In the genomic region with DNA sequence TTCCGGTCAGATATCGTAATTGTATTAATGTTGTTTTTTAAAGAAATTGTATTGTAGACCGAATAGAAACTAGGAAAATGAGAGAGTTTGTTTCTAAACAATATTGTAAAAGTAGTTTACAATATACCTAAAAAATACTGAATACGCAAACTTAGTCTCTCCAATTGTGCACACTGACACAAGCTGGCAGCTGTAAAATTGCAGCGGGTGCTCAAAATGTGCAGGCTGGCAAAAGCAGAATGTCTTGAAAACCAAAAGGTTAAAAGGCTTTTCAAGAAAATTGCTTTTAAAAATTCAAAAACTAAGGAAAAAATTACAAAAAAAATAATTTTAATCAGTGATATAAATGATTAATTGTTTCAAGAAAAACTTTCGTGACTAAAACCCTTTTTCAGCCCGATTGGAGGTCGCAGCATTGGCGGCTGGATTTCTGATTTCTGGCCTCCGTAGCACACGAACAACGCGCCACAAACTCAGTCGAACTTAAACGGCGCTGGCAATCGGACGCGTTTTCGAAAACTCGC, we compare ENCODE assay signal across 1 fruit fly cellular context.
TF ChIP-seq lines count a peak whose summit lies in the region.

Gene CG4678 (plus strand): TSS at position 474 of the 524 bp plus-strand sequence.

TF ChIP-seq in whole organism, embryonic, 481 proteins besides CTCF, POLR2A, EP300 and RAD21 (continued from another document):
- TF ChIP-seq HLH54F (GFP tag; optimal IDR thresholded peaks at IDR 0.05; lab: Kevin White, UChicago) (no peak), row (GFP tag; IDR thresholded peaks at IDR 0.05; lab: Robert Waterston, UW) (0 out of 3 replicates have a peak, but pooled peaks have one; percentile 20), Rfx (GFP tag; IDR thresholded peaks at IDR 0.05; lab: Robert Waterston, UW) (peak; percentile 26; the same call in 1 of the 2 replicates), Hr51 (GFP tag; optimal IDR thresholded peaks at IDR 0.05; lab: Kevin White, UChicago) (peak in 1 of 2 experiments; percentile 12), Spps (tag; optimal IDR thresholded peaks at IDR 0.05; lab: Kevin White, UChicago) (no peak), CG10979 (tag; optimal IDR thresholded peaks at IDR 0.05; lab: Kevin White, UChicago) (no peak), ap (GFP tag; IDR thresholded peaks at IDR 0.05; lab: Robert Waterston, UW) (no peak), Dbx (GFP tag; IDR thresholded peaks at IDR 0.05; lab: Robert Waterston, UW) (no peak), CoRest (tag; optimal IDR thresholded peaks at IDR 0.05; lab: Kevin White, UChicago) (peak; percentile 42), NFAT (GFP tag; IDR thresholded peaks at IDR 0.05; lab: Robert Waterston, UW) (no peak), lilli (GFP tag; optimal IDR thresholded peaks at IDR 0.05; lab: Kevin White, UChicago) (no peak), trem (tag; optimal IDR thresholded peaks at IDR 0.05; lab: Kevin White, UChicago) (peak; percentile 17), CG2712 (tag; optimal IDR thresholded peaks at IDR 0.05; lab: Kevin White, UChicago) (peak; percentile 5), CG15269 (tag; optimal IDR thresholded peaks at IDR 0.05; lab: Kevin White, UChicago) (no peak), gsb-n (tag; optimal IDR thresholded peaks at IDR 0.05; lab: Kevin White, UChicago) (no peak), ssp (GFP tag; IDR thresholded peaks at IDR 0.05; lab: Robert Waterston, UW) (peak; percentile 31; the same call in 1 of the 2 replicates), CG18011 (GFP tag; optimal IDR thresholded peaks at IDR 0.05; lab: Kevin White, UChicago) (peak; percentile 99), CG17385 (GFP tag; optimal IDR thresholded peaks at IDR 0.05; lab: Kevin White, UChicago) (no peak), Lhr (GFP tag; optimal IDR thresholded peaks at IDR 0.05; lab: Kevin White, UChicago) (peak; percentile 43), Ets97D (GFP tag; optimal IDR thresholded peaks at IDR 0.05; lab: Kevin White, UChicago) (peak; percentile 52), CG17359 (tag; optimal IDR thresholded peaks at IDR 0.05; lab: Kevin White, UChicago) (peak; percentile 8), CG6254 (GFP tag; optimal IDR thresholded peaks at IDR 0.05; lab: Kevin White, UChicago) (peak; percentile 14), CG1603 (tag; optimal IDR thresholded peaks at IDR 0.05; lab: Kevin White, UChicago) (peak; percentile 49), BEAF-32 (GFP tag; optimal IDR thresholded peaks at IDR 0.05; lab: Kevin White, UChicago) (peak; percentile 28), Dref (GFP tag; IDR thresholded peaks at IDR 0.05; lab: Robert Waterston, UW) (peak; percentile 46; the same call in 1 of the 2 replicates), cato (GFP tag; optimal IDR thresholded peaks at IDR 0.05; lab: Kevin White, UChicago; ENCODE audit: borderline replicate concordance) (no peak), Dp (GFP tag; optimal IDR thresholded peaks at IDR 0.05; lab: Kevin White, UChicago) (peak; percentile 83), E2f2 (GFP tag; IDR thresholded peaks at IDR 0.05; lab: Robert Waterston, UW) (peak; percentile 89), CG18599 (GFP tag; optimal IDR thresholded peaks at IDR 0.05; lab: Kevin White, UChicago) (no peak), amos (GFP tag; IDR thresholded peaks at IDR 0.05; lab: Robert Waterston, UW; ENCODE audit: partially characterized antibody) (peak; percentile 32; the same call in 1 of the 2 replicates), CG14710 (tag; optimal IDR thresholded peaks at IDR 0.05; lab: Kevin White, UChicago) (peak; percentile 23), CG12659 (GFP tag; optimal IDR thresholded peaks at IDR 0.05; lab: Kevin White, UChicago) (peak; percentile 36), gfzf (GFP tag; optimal IDR thresholded peaks at IDR 0.05; lab: Kevin White, UChicago) (peak; percentile 72), stwl (tag; optimal IDR thresholded peaks at IDR 0.05; lab: Kevin White, UChicago) (peak; percentile 90), CG11504 (tag; optimal IDR thresholded peaks at IDR 0.05; lab: Kevin White, UChicago) (peak; percentile 51), exex (tag; optimal IDR thresholded peaks at IDR 0.05; lab: Kevin White, UChicago) (no peak), Med (GFP tag; lab: Kevin White, UChicago) (peak; percentile 81), CG4328 (GFP tag; optimal IDR thresholded peaks at IDR 0.05; lab: Kevin White, UChicago) (no peak), Ets65A (GFP tag; lab: Kevin White, UChicago) (peak; percentile 93), Abd-B (GFP tag; optimal IDR thresholded peaks at IDR 0.05; lab: Kevin White, UChicago) (peak; percentile 44), CG9609 (GFP tag; optimal IDR thresholded peaks at IDR 0.05; lab: Kevin White, UChicago) (peak; percentile 6), CG18619 (GFP tag; optimal IDR thresholded peaks at IDR 0.05; lab: Kevin White, UChicago) (no peak), CG11560 (tag; IDR thresholded peaks at IDR 0.05; lab: Robert Waterston, UW) (no peak), nom (GFP tag; optimal IDR thresholded peaks at IDR 0.05; lab: Kevin White, UChicago) (no peak), Vsx1 (GFP tag; optimal IDR thresholded peaks at IDR 0.05; lab: Kevin White, UChicago) (no peak), Ada2b (GFP tag; IDR thresholded peaks at IDR 0.05; lab: Robert Waterston, UW) (no peak), CG10462 (GFP tag; optimal IDR thresholded peaks at IDR 0.05; lab: Kevin White, UChicago) (no peak), z (GFP tag; IDR thresholded peaks at IDR 0.05; lab: Robert Waterston, UW) (no peak), MBD-R2 (GFP tag; IDR thresholded peaks at IDR 0.05; lab: Robert Waterston, UW) (peak; percentile 35; the same call in 1 of the 2 replicates), CG15514 (GFP tag; optimal IDR thresholded peaks at IDR 0.05; lab: Kevin White, UChicago) (peak; percentile 24), Max (GFP tag; optimal IDR thresholded peaks at IDR 0.05; lab: Kevin White, UChicago) (no peak), CG33213 (GFP tag; optimal IDR thresholded peaks at IDR 0.05; lab: Kevin White, UChicago) (peak; percentile 58), CG42726 (GFP tag; IDR thresholded peaks at IDR 0.05; lab: Robert Waterston, UW; ENCODE audit: partially characterized antibody) (peak; percentile 51; the same call in 1 of the 2 replicates), phol (tag; optimal IDR thresholded peaks at IDR 0.05; lab: Kevin White, UChicago) (peak; percentile 19), sens (GFP tag; lab: Kevin White, UChicago) (peak; percentile 73), tgo (GFP tag; IDR thresholded peaks at IDR 0.05; lab: Robert Waterston, UW) (no peak), Oli (tag; optimal IDR thresholded peaks at IDR 0.05; lab: Kevin White, UChicago) (no peak), pzg (GFP tag; optimal IDR thresholded peaks at IDR 0.05; lab: Kevin White, UChicago) (peak; percentile 64), nmo (GFP tag; optimal IDR thresholded peaks at IDR 0.05; lab: Kevin White, UChicago) (peak; percentile 20), sqz (GFP tag; optimal IDR thresholded peaks at IDR 0.05; lab: Kevin White, UChicago) (no peak), sob (GFP tag; IDR thresholded peaks at IDR 0.05; lab: Robert Waterston, UW) (no peak), emc (GFP tag; optimal IDR thresholded peaks at IDR 0.05; lab: Kevin White, UChicago) (no peak), CG13624 (GFP tag; optimal IDR thresholded peaks at IDR 0.05; lab: Kevin White, UChicago) (no peak)
TF ChIP-seq in whole organism, embryonic: peak in this region for 47.
